Worm (Caenorhabditis elegans): Measurements from ENCODE around the gene str-108.

ce11 chrV:16159594-16159993 lies 6.4 kb upstream of the str-108 start, which contains the start of gene F10A3.17:
- TF ChIP-seq dao-5 (tag; optimal IDR thresholded peaks at IDR 0.05) (no peak), him-1 (tag; optimal IDR thresholded peaks at IDR 0.05) (no peak), W03F9.2 (tag; optimal IDR thresholded peaks at IDR 0.05) (no peak)
